Fruit fly (Drosophila melanogaster): ENCODE measurements around the gene CG15484.

The CG15484 gene

DNA sequence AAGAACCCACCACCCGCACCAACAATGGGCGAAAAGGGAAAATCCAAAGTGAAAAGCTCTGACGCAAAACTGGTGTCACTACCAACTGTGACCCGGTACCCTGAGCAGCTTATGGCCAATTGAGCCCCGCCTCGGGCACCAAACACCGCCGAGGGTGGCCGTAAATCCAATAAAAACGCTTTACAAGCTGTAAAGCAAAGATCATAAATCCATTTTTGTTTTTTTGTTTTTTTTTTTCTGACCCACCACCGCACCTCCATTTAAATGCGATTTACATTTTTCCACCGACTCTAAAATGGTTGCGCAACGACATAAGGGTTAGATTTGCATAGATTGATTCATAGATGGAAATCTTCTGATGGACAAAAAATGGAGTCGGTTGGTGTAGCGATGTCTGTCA lies 33.1 kb downstream of the CG15484 start:
- no peak for TF ChIP-seq Pif1A (GFP tag; optimal IDR thresholded peaks at IDR 0.05)
- no peak for TF ChIP-seq EcR (GFP tag; optimal IDR thresholded peaks at IDR 0.05)
- no peak for TF ChIP-seq CG10348 (GFP tag; IDR thresholded peaks at IDR 0.05)
- no peak for TF ChIP-seq CG13204 (GFP tag; optimal IDR thresholded peaks at IDR 0.05)
- TF ChIP-seq CG34367 (tag; optimal IDR thresholded peaks at IDR 0.05): no peak
- no peak for TF ChIP-seq CG9948 (tag; optimal IDR thresholded peaks at IDR 0.05)
- TF ChIP-seq Snoo (tag; optimal IDR thresholded peaks at IDR 0.05): no peak
- TF ChIP-seq CG4496 (GFP tag; IDR thresholded peaks at IDR 0.05): no peak
- TF ChIP-seq CG17806 (tag; optimal IDR thresholded peaks at IDR 0.05): no peak
- no peak for TF ChIP-seq CG15710 (tag; optimal IDR thresholded peaks at IDR 0.05)
- TF ChIP-seq CG12605 (GFP tag; IDR thresholded peaks at IDR 0.05): no peak
- no peak for TF ChIP-seq fd96Ca (GFP tag; IDR thresholded peaks at IDR 0.05)

DNA sequence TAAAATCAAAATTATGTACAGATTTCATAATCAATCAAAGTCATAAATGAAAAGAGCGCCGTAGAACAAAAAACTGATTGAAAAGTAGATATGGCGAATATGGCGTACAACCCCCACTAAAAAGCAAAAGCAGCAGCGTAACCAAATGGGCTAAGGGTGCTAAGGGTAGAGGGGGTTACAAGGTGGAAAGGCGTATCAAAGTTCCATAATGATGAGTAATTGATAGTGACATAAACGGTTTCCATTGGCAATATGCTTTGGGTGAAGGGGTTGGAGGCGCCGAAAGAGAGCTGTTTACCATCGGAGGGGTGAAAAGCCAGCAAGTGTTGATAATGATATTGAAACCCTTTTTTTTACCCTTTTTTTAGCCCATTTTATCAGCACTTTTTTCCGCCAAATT lies 35.2 kb downstream of the CG15484 start:
- TF ChIP-seq CG8301 (tag; optimal IDR thresholded peaks at IDR 0.05) (no peak), Ets98B (GFP tag; IDR thresholded peaks at IDR 0.05) (no peak), CG13204 (GFP tag; optimal IDR thresholded peaks at IDR 0.05) (no peak), CG8159 (tag; optimal IDR thresholded peaks at IDR 0.05) (no peak), CG10348 (GFP tag; IDR thresholded peaks at IDR 0.05) (no peak), D1 (tag; optimal IDR thresholded peaks at IDR 0.05) (no peak), Snoo (tag; optimal IDR thresholded peaks at IDR 0.05) (no peak), Pif1B (GFP tag; optimal IDR thresholded peaks at IDR 0.05) (no peak), CG34367 (tag; optimal IDR thresholded peaks at IDR 0.05) (no peak), Pif1A (GFP tag; optimal IDR thresholded peaks at IDR 0.05) (no peak), CG12605 (GFP tag; IDR thresholded peaks at IDR 0.05) (no peak), CG15710 (tag; optimal IDR thresholded peaks at IDR 0.05) (no peak), CG9948 (tag; optimal IDR thresholded peaks at IDR 0.05) (no peak), EcR (GFP tag; optimal IDR thresholded peaks at IDR 0.05) (no peak)

DNA sequence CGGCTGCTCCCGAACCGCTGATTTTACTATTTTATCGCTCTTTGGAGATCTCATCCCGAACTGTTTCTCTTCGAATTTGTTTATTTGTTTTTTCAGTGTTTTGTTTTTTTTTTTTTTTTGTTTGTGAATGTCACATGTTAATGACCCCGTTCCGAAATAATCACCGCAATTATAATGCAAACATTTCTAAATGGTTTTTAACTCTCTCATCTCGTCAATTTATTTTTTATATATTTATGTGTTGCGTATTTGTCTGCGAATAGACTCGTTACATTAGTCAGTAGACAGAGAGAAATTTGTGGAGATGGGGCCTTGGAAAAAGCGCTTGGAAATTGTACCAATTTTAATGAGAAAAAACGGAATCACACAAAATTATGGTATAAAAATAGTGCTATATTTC lies 37.9 kb downstream of the CG15484 start, which contains the start of gene Nepl7:
Gene Nepl7, minus strand, starts transcription at position 101 of the 400 bp plus-strand sequence.
- no peak for TF ChIP-seq CG9948 (tag; optimal IDR thresholded peaks at IDR 0.05)
- no peak for TF ChIP-seq D1 (tag; optimal IDR thresholded peaks at IDR 0.05)

DNA sequence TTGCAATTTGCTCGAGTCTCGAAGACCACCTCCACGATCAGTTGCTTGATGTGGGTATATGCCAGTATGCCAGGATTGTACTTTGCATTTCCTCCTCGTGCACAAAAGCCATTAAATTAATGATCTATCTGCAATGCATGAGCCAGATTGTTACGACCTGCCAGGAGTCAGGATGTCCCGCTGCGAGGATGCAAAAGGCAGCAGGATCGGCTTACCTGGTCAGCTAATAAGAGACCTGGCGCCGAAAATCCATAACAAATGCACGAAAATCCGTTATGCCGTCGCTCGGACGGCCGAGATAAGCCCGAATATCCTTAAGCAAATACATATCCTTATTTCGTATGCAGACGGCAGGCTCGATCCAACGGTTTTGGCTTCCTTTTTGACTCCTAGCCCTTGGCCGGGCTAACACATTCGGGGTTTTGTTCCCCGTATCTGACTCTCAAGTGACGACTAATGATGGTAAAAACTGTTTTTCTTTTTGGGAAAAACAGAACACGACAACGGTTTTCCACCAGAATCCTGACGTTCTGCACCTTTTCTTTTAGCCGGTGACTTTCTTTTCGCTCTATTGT lies 41.4 kb downstream of the CG15484 start:
- TF ChIP-seq EcR (GFP tag; optimal IDR thresholded peaks at IDR 0.05): no peak
- no peak for TF ChIP-seq CG10348 (GFP tag; IDR thresholded peaks at IDR 0.05)
- TF ChIP-seq Pif1A (GFP tag; optimal IDR thresholded peaks at IDR 0.05): no peak
- no peak for TF ChIP-seq rn (GFP tag; IDR thresholded peaks at IDR 0.05)
- TF ChIP-seq CG4496 (GFP tag; IDR thresholded peaks at IDR 0.05): no peak
- no peak for TF ChIP-seq Ets98B (GFP tag; IDR thresholded peaks at IDR 0.05)
- no peak for TF ChIP-seq CG34367 (tag; optimal IDR thresholded peaks at IDR 0.05)
- TF ChIP-seq CG8301 (tag; optimal IDR thresholded peaks at IDR 0.05): no peak
- TF ChIP-seq CG32121 (GFP tag; IDR thresholded peaks at IDR 0.05): no peak
- TF ChIP-seq D1 (tag; optimal IDR thresholded peaks at IDR 0.05): no peak
- no peak for TF ChIP-seq CG17806 (tag; optimal IDR thresholded peaks at IDR 0.05)
- no peak for TF ChIP-seq gl (tag; optimal IDR thresholded peaks at IDR 0.05)
- no peak for TF ChIP-seq CG14655 (GFP tag; optimal IDR thresholded peaks at IDR 0.05)
- no peak for TF ChIP-seq CG12605 (GFP tag; IDR thresholded peaks at IDR 0.05)
- no peak for TF ChIP-seq CG9948 (tag; optimal IDR thresholded peaks at IDR 0.05)

DNA sequence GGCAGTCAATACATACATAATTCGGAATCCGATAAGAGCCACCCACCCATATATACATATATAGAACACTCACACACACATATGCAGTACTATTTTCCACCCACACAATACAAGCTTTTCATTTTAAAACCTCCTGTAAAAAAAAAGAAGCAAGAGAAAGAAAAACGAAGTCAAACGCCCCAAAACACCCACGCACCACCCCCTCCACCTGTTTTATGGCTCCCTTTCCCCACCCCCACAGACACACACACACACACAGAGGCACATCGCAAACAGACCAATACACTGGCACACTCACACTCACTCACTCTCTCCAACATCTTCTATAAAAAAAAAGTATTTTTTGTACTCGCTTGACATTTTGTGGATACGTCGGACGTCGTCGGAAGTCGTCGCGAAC lies 50.2 kb downstream of the CG15484 start:
- TF ChIP-seq Ets98B (GFP tag; IDR thresholded peaks at IDR 0.05) (no peak), CG32121 (GFP tag; IDR thresholded peaks at IDR 0.05) (no peak), Pif1B (GFP tag; optimal IDR thresholded peaks at IDR 0.05) (no peak), CG8301 (tag; optimal IDR thresholded peaks at IDR 0.05) (no peak), D1 (tag; optimal IDR thresholded peaks at IDR 0.05) (no peak), CG10348 (GFP tag; IDR thresholded peaks at IDR 0.05) (no peak), CG17806 (tag; optimal IDR thresholded peaks at IDR 0.05) (no peak)

DNA sequence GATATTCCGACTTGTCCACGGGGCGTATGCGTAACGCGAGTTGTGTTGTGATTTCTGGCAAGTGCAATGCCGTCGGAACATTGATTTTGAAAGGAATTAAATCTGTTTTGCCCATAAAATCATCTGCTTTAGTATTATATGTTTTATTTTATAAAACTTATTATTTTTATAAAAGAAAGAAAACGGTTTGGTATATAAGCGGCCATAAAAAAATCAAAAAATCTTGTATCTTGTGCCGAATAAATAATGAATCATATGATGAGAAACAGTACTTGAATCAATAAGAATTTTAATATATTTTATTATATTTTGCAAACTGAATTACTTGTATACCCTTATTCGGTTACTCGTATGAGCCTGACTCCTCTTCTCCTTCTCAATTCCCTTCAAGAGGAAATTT lies 50.6 kb downstream of the CG15484 start, which contains the start of gene pdm2:
Gene pdm2, plus strand, starts transcription at position 301 of the 400 bp plus-strand sequence.
- TF ChIP-seq CG4496 (GFP tag; IDR thresholded peaks at IDR 0.05) (no peak), CG15710 (tag; optimal IDR thresholded peaks at IDR 0.05) (no peak), Pif1B (GFP tag; optimal IDR thresholded peaks at IDR 0.05) (no peak), CG13204 (GFP tag; optimal IDR thresholded peaks at IDR 0.05) (no peak), CG14655 (GFP tag; optimal IDR thresholded peaks at IDR 0.05) (no peak), CG9948 (tag; optimal IDR thresholded peaks at IDR 0.05) (no peak), CG34367 (tag; optimal IDR thresholded peaks at IDR 0.05) (no peak), fd96Ca (GFP tag; IDR thresholded peaks at IDR 0.05) (no peak), D1 (tag; optimal IDR thresholded peaks at IDR 0.05) (no peak), Pif1A (GFP tag; optimal IDR thresholded peaks at IDR 0.05) (no peak), rn (GFP tag; IDR thresholded peaks at IDR 0.05) (no peak), CG12605 (GFP tag; IDR thresholded peaks at IDR 0.05) (no peak), CG17806 (tag; optimal IDR thresholded peaks at IDR 0.05) (no peak), CG8301 (tag; optimal IDR thresholded peaks at IDR 0.05) (no peak), Snoo (tag; optimal IDR thresholded peaks at IDR 0.05) (no peak), EcR (GFP tag; optimal IDR thresholded peaks at IDR 0.05) (no peak)
